Fruit fly (Drosophila melanogaster) whole organism, embryonic: ENCODE results near the gene CG7611.
A peak's percentile ranks its signal among the peaks of the same experiment; 100 is the strongest.
"Not testable (repeated sequence)": the region's sequence is repeated elsewhere in the genome, so short reads cannot be mapped to it uniquely, and the experiment has no call there.

Experiments used
- CG10543 ChIP-seq: fragments of 200-800 bp; sonication (Bioruptor generic); optimal IDR thresholded peaks from 3 replicates; lab custom pipeline; 2017; ENCODE audit warnings: missing biosample characterization, mild to moderate bottlenecking, missing genetic modification characterization, moderate library complexity
- CG12769 ChIP-seq: fragments of 200-800 bp; sonication (Bioruptor generic); optimal IDR thresholded peaks from 2 replicates; lab custom pipeline; 2019; ENCODE audit warnings: missing biosample characterization, mild to moderate bottlenecking, missing genetic modification characterization, moderate library complexity
- CG13123 ChIP-seq: fragments of 200-800 bp; sonication (Bioruptor generic); optimal IDR thresholded peaks from 2 replicates; lab custom pipeline; 2016; ENCODE audit warnings: missing biosample characterization, missing genetic modification characterization
- CG13894 ChIP-seq: fragments of 200-800 bp; sonication (Bioruptor generic); optimal IDR thresholded peaks from 3 replicates; lab custom pipeline; 2018; ENCODE audit warnings: missing biosample characterization, mild to moderate bottlenecking, missing genetic modification characterization, moderate library complexity
- CG16813 ChIP-seq: fragments of 200-800 bp; sonication (Bioruptor generic); IDR thresholded peaks from 3 replicates; pipeline ENCODE4 v1.3.6; 2022; ENCODE audit warnings: missing biosample characterization, missing genetic modification characterization; ENCODE audit not compliant: partially characterized antibody
- CG17361 ChIP-seq: fragments of 200-800 bp; sonication (Bioruptor generic); IDR thresholded peaks from 3 replicates; pipeline ENCODE4 v1.3.6; 2022; ENCODE audit warnings: missing biosample characterization, missing genetic modification characterization
- CG4404 ChIP-seq: fragments of 200-800 bp; sonication (Bioruptor generic); IDR thresholded peaks from 2 replicates; pipeline ENCODE4 v1.3.6; 2022; ENCODE audit warnings: missing biosample characterization, missing genetic modification characterization
- CG6689 ChIP-seq: fragments of 200-800 bp; sonication (Bioruptor generic); IDR thresholded peaks from 2 replicates; pipeline ENCODE4 v1.3.6; 2022; ENCODE audit warnings: missing biosample characterization, missing genetic modification characterization
- CG8290 ChIP-seq, 3 experiments: fragments of 200-800 bp; sonication (Bioruptor generic); optimal IDR thresholded peaks; 2 replicates each; lab custom pipeline; 2016 to 2019; ENCODE audit warnings: missing biosample characterization in 3 of 3, missing genetic modification characterization in 3 of 3, mild to moderate bottlenecking in 2 of 3, moderate library complexity in 1 of 3
- CG8359 ChIP-seq: fragments of 200-800 bp; sonication (Bioruptor generic); optimal IDR thresholded peaks from 2 replicates; lab custom pipeline; 2017; ENCODE audit warnings: missing biosample characterization, mild to moderate bottlenecking, missing genetic modification characterization, borderline replicate concordance
- CG9932 ChIP-seq: fragments of 200-800 bp; sonication (Bioruptor generic); IDR thresholded peaks from 2 replicates; pipeline ENCODE4 v1.3.6; 2022; ENCODE audit warnings: missing biosample characterization, missing genetic modification characterization
- D19A ChIP-seq: fragments of 200-800 bp; optimal IDR thresholded peaks from 3 replicates; lab custom pipeline; 2019; ENCODE audit warnings: missing biosample characterization, mild to moderate bottlenecking, missing genetic modification characterization, moderate library complexity
- Dfd ChIP-seq, 2 experiments: fragments of >200 bp; optimal IDR thresholded peaks; 2 replicates each; lab custom pipeline; 2017; ENCODE audit warnings: missing biosample characterization in 2 of 2, missing genetic modification characterization in 2 of 2
- Eip74EF ChIP-seq, 2 experiments: fragments of 200-800 bp in 1 of 2; fragments of >200 bp in 1 of 2; sonication (Bioruptor generic) in 1 of 2; optimal IDR thresholded peaks; 2 replicates each; lab custom pipeline; 2017 to 2019; ENCODE audit warnings: missing biosample characterization in 2 of 2, missing genetic modification characterization in 2 of 2, mild to moderate bottlenecking in 1 of 2, moderate library complexity in 1 of 2
- Gsc ChIP-seq: fragments of 200-800 bp; sonication (Bioruptor generic); IDR thresholded peaks from 2 replicates; pipeline ENCODE4 v1.3.6; 2022; ENCODE audit warnings: missing biosample characterization, missing genetic modification characterization
- Gug ChIP-seq: fragments of 200-800 bp; sonication (Bioruptor generic); IDR thresholded peaks from 4 replicates; pipeline ENCODE4 v1.3.6; 2022; ENCODE audit warnings: missing biosample characterization, missing genetic modification characterization
- HLH3B ChIP-seq: fragments of 200-800 bp; sonication (Bioruptor generic); IDR thresholded peaks from 2 replicates; pipeline ENCODE4 v1.3.6; 2022; ENCODE audit warnings: missing biosample characterization, missing genetic modification characterization
- Med ChIP-seq: fragments of 200-800 bp; sonication (Bioruptor generic); peaks from one replicate; lab custom pipeline; 2016; ENCODE audit warnings: missing biosample characterization, missing genetic modification characterization, mild to moderate bottlenecking, inconsistent platforms, moderate library complexity
- Mrtf ChIP-seq: fragments of 200-800 bp; sonication (Bioruptor generic); IDR thresholded peaks from 3 replicates; pipeline ENCODE4 v1.3.6; 2022; ENCODE audit warnings: missing biosample characterization, missing genetic modification characterization
- Opbp ChIP-seq: fragments of 200-800 bp; sonication (Bioruptor generic); IDR thresholded peaks from 3 replicates; pipeline ENCODE4 v1.3.6; 2022; ENCODE audit warnings: missing biosample characterization, missing genetic modification characterization; ENCODE audit not compliant: partially characterized antibody
- Pdp1 ChIP-seq, 2 experiments: fragments of 200-800 bp; sonication (Bioruptor generic); optimal IDR thresholded peaks; 3 replicates each; lab custom pipeline; 2016; ENCODE audit warnings: missing biosample characterization in 2 of 2, missing genetic modification characterization in 2 of 2, mild to moderate bottlenecking in 1 of 2, moderate library complexity in 1 of 2
- Sox100B ChIP-seq: fragments of 200-800 bp; sonication (Bioruptor generic); optimal IDR thresholded peaks from 3 replicates; lab custom pipeline; 2018; ENCODE audit warnings: missing biosample characterization, mild to moderate bottlenecking, missing genetic modification characterization
- Trl ChIP-seq, 3 experiments: fragments of >200 bp in 2 of 3; fragments of 200-800 bp in 1 of 3; sonication (Bioruptor generic) in 1 of 3; optimal IDR thresholded peaks; 2 replicates in 1 of 3; 3 replicates in 2 of 3; lab custom pipeline; 2016 to 2017; ENCODE audit warnings: missing biosample characterization in 1 of 3, missing genetic modification characterization in 1 of 3
- ac ChIP-seq: fragments of 200-800 bp; sonication (Bioruptor generic); optimal IDR thresholded peaks from 3 replicates; lab custom pipeline; 2017; ENCODE audit warnings: missing biosample characterization, mild to moderate bottlenecking, missing genetic modification characterization
- cg ChIP-seq: fragments of 200-800 bp; sonication (Bioruptor generic); optimal IDR thresholded peaks from 3 replicates; lab custom pipeline; 2019; ENCODE audit warnings: missing biosample characterization, mild to moderate bottlenecking, missing genetic modification characterization, moderate library complexity
- chm ChIP-seq: fragments of 200-800 bp; sonication (Bioruptor generic); IDR thresholded peaks from 2 replicates; pipeline ENCODE4 v1.3.6; 2022; ENCODE audit warnings: missing biosample characterization, missing genetic modification characterization
- crc ChIP-seq: fragments of 200-800 bp; sonication (Bioruptor generic); optimal IDR thresholded peaks from 2 replicates; lab custom pipeline; 2016; ENCODE audit warnings: missing biosample characterization, missing genetic modification characterization
- mam ChIP-seq: fragments of 200-800 bp; sonication (Bioruptor generic); optimal IDR thresholded peaks from 3 replicates; lab custom pipeline; 2016; ENCODE audit warnings: missing biosample characterization, missing genetic modification characterization
- mirr ChIP-seq: fragments of 200-800 bp; sonication (Bioruptor generic); optimal IDR thresholded peaks from 3 replicates; lab custom pipeline; 2018; ENCODE audit warnings: missing biosample characterization, mild to moderate bottlenecking, missing genetic modification characterization
- pnt ChIP-seq: fragments of 200-800 bp; sonication (Bioruptor generic); optimal IDR thresholded peaks from 3 replicates; lab custom pipeline; 2016; ENCODE audit warnings: missing biosample characterization, missing genetic modification characterization
- sd ChIP-seq: fragments of 200-800 bp; sonication (Bioruptor generic); optimal IDR thresholded peaks from 3 replicates; lab custom pipeline; 2018; ENCODE audit warnings: missing biosample characterization, mild to moderate bottlenecking, missing genetic modification characterization, moderate library complexity
- slbo ChIP-seq: fragments of 200-800 bp; sonication (Bioruptor generic); IDR thresholded peaks from 2 replicates; pipeline ENCODE4 v1.3.6; 2022; ENCODE audit warnings: missing biosample characterization, missing genetic modification characterization
- sug ChIP-seq: fragments of 200-800 bp; optimal IDR thresholded peaks from 2 replicates; lab custom pipeline; 2019; ENCODE audit warnings: missing biosample characterization, mild to moderate bottlenecking, missing genetic modification characterization, moderate library complexity

Gene CG7611

dm6 chr3L:21496865-21497634 lies 25.9 kb upstream of the CG7611 start, which contains the start of gene Hr78 (continued):
- TF ChIP-seq mirr (GFP tag; lab: Kevin White, UChicago) (no peak), Eip74EF (GFP tag; optimal IDR thresholded peaks at IDR 0.05; lab: Kevin White, UChicago) (peak in 1 of 2 experiments; percentile 79), CG8290 (GFP tag; optimal IDR thresholded peaks at IDR 0.05; lab: Kevin White, UChicago) (no peak), CG8290 (tag; optimal IDR thresholded peaks at IDR 0.05; lab: Kevin White, UChicago) (peak; percentile 3 to 38), pnt (GFP tag; lab: Kevin White, UChicago) (no peak), Opbp (GFP tag; lab: Robert Waterston, UW) (0 out of 3 replicates have a peak, but pooled peaks have one; percentile 48), Gsc (GFP tag; lab: Robert Waterston, UW) (no peak), CG17361 (GFP tag; lab: Robert Waterston, UW) (peak; percentile 89), CG8359 (GFP tag; lab: Kevin White, UChicago) (peak; percentile 71), Sox100B (GFP tag; lab: Kevin White, UChicago) (peak; percentile 90), CG16813 (GFP tag; lab: Robert Waterston, UW) (no peak), ac (GFP tag; lab: Kevin White, UChicago) (peak; percentile 43), HLH3B (peak; percentile 55; the same call in 1 of the 2 replicates), mam (GFP tag; lab: Kevin White, UChicago) (no peak), Mrtf (GFP tag; lab: Robert Waterston, UW) (peak; percentile 52; the same call in 1 of the 3 replicates), crc (GFP tag; lab: Kevin White, UChicago) (no peak), CG4404 (GFP tag; lab: Robert Waterston, UW) (peak; percentile 24; the same call in 1 of the 2 replicates), CG13123 (peak; percentile 19)

dm6 chr3L:21498450-21499027 lies 24.4 kb upstream of the CG7611 start:
- TF ChIP-seq Gug (GFP tag; lab: Robert Waterston, UW) (0 out of 4 replicates have a peak, but pooled peaks have one; percentile 23), slbo (peak; percentile 46), CG9932 (GFP tag; lab: Robert Waterston, UW) (peak; percentile 29; the same call in 1 of the 2 replicates), CG13894 (tag; lab: Kevin White, UChicago) (peak; percentile 4), D19A (tag; lab: Kevin White, UChicago) (peak; percentile 80), CG8290 (tag; optimal IDR thresholded peaks at IDR 0.05; lab: Kevin White, UChicago) (peak in 1 of 2 experiments; percentile 8), CG6689 (GFP tag; lab: Robert Waterston, UW) (0 out of 2 replicates have a peak, but pooled peaks have one; percentile 6), Pdp1 (GFP tag; optimal IDR thresholded peaks at IDR 0.05; lab: Kevin White, UChicago) (peak in 1 of 2 experiments; percentile 40), sd (tag; lab: Kevin White, UChicago) (peak; percentile 51), CG10543 (peak; percentile 14), cg (peak; percentile 71), Trl (optimal IDR thresholded peaks at IDR 0.05; lab: Kevin White, UChicago) (peak in 1 of 2 experiments; percentile 33), Dfd (GFP tag; optimal IDR thresholded peaks at IDR 0.05; lab: Kevin White, UChicago) (peak in 1 of 2 experiments; percentile 69), chm (GFP tag; lab: Robert Waterston, UW) (0 out of 2 replicates have a peak, but pooled peaks have one; percentile 33), Med (GFP tag; lab: Kevin White, UChicago) (peak; percentile 56), sug (tag; lab: Kevin White, UChicago) (peak; percentile 84), CG12769 (tag; lab: Kevin White, UChicago) (peak; percentile 33)
- not testable (repeated sequence) for TF ChIP-seq CG8290, Trl (GFP tag; optimal IDR thresholded peaks at IDR 0.05; lab: Kevin White, UChicago)
